Fruit fly (Drosophila melanogaster) whole organism: Measurements from ENCODE around the gene CCT2.

ENCODE experiments used
- Dll ChIP-seq: fragments of >200 bp; optimal IDR thresholded peaks from 2 replicates; lab custom pipeline; 2017
- EcR ChIP-seq, 2 experiments: fragments of >200 bp; optimal IDR thresholded peaks; 2 replicates each; lab custom pipeline; 2017; ENCODE audit warnings: missing biosample characterization in 2 of 2, missing genetic modification characterization in 2 of 2, missing genetic modification reagents in 2 of 2
- pan ChIP-seq: fragments of >200 bp; optimal IDR thresholded peaks from 2 replicates; lab custom pipeline; 2017
- usp ChIP-seq: fragments of >200 bp; optimal IDR thresholded peaks from 2 replicates; lab custom pipeline; 2017; ENCODE audit warnings: missing biosample characterization, missing genetic modification characterization, mixed read lengths

dm6 chrX:9108387-9108786 is 19.1 kb downstream of the CCT2 start, which contains the start of gene AP-1gamma:
- TF ChIP-seq pan (lab: Kevin White, UChicago) (no peak), EcR (GFP tag; optimal IDR thresholded peaks at IDR 0.05; lab: Kevin White, UChicago) (no peak), Dll (no peak), usp (no peak)
